Fruit fly (Drosophila melanogaster) whole organism, pupa: ENCODE measurements around the gene eag.

Experiments
- CG14655 ChIP-seq: fragments of 200-800 bp; sonication (Bioruptor generic); optimal IDR thresholded peaks from 3 replicates; lab custom pipeline; 2017; ENCODE audit warnings: mild to moderate bottlenecking, missing biosample characterization, missing genetic modification reagents, missing genetic modification characterization
- CG17806 ChIP-seq: fragments of 200-800 bp; sonication (Bioruptor generic); optimal IDR thresholded peaks from 2 replicates; lab custom pipeline; 2018; ENCODE audit warnings: missing biosample characterization, mild to moderate bottlenecking, missing genetic modification characterization, moderate library complexity
- CG8159 ChIP-seq: fragments of 200-800 bp; sonication (Bioruptor generic); optimal IDR thresholded peaks from 3 replicates; lab custom pipeline; 2018; ENCODE audit warnings: missing biosample characterization, mild to moderate bottlenecking, missing genetic modification characterization, moderate library complexity
- D1 ChIP-seq: fragments of 200-800 bp; sonication (Bioruptor generic); optimal IDR thresholded peaks from 2 replicates; lab custom pipeline; 2018; ENCODE audit warnings: missing biosample characterization, mild to moderate bottlenecking, missing genetic modification characterization, moderate library complexity
- Ets98B ChIP-seq: fragments of 200-800 bp; sonication (Bioruptor generic); IDR thresholded peaks from 2 replicates; pipeline ENCODE4 v1.3.6; 2022; ENCODE audit warnings: missing biosample characterization, missing genetic modification characterization
- Snoo ChIP-seq: fragments of 200-800 bp; sonication (Bioruptor generic); optimal IDR thresholded peaks from 3 replicates; lab custom pipeline; 2017; ENCODE audit warnings: missing biosample characterization, mild to moderate bottlenecking, missing genetic modification characterization, inconsistent platforms
- fd96Ca ChIP-seq: fragments of 200-800 bp; sonication (Bioruptor generic); IDR thresholded peaks from 3 replicates; pipeline ENCODE4 v1.3.6; 2022; ENCODE audit warnings: missing biosample characterization, missing genetic modification characterization
- rn ChIP-seq: fragments of 200-800 bp; sonication (Bioruptor generic); IDR thresholded peaks from 2 replicates; pipeline ENCODE4 v1.3.6; 2022; ENCODE audit warnings: missing biosample characterization, missing genetic modification characterization

DNA sequence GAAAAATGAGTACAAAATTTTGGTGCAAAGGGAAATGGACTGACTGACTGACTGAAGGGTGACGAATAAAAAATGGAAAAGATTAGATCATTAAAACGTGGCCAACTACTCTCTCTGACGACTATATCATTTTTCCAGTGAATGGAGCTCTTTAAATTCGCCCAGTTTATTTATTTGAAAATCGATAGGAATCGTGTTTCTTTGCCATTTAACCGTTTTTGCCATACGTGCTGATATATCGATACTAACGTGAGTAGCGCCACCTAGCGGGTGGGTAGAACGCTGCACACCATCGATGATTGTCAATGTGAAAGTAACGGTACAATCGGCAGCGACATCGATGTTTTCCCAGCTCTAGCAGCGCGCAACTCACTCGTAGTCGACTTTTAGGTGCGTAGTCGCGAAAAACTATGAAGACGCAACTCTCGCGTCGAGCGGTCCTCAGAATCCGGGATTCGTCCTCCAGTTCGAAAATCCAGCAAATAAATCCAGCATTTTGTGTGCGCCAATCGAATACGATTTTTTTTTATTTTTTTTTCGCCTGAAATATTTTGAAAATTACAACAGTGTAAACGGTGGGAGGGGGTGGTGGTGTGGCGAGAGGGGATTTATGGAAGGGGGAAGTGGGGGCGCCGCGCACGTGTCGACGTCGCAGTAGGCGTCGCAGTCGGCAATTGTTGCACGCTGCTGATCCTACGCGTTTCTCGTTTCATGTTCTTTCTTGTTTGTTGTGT is at the start of gene eag, which contains the start of gene CG9030:
- TF ChIP-seq rn (GFP tag; lab: Robert Waterston, UW) (no peak), CG8159 (tag; lab: Kevin White, UChicago) (no peak), CG17806 (tag; lab: Kevin White, UChicago) (no peak), Snoo (tag; lab: Kevin White, UChicago) (no peak), Ets98B (no peak), CG14655 (no peak), D1 (tag; lab: Kevin White, UChicago) (no peak), fd96Ca (GFP tag; lab: Robert Waterston, UW) (no peak)
